Worm (Caenorhabditis elegans): Measurements from ENCODE around the gene T07G12.5.

DNA sequence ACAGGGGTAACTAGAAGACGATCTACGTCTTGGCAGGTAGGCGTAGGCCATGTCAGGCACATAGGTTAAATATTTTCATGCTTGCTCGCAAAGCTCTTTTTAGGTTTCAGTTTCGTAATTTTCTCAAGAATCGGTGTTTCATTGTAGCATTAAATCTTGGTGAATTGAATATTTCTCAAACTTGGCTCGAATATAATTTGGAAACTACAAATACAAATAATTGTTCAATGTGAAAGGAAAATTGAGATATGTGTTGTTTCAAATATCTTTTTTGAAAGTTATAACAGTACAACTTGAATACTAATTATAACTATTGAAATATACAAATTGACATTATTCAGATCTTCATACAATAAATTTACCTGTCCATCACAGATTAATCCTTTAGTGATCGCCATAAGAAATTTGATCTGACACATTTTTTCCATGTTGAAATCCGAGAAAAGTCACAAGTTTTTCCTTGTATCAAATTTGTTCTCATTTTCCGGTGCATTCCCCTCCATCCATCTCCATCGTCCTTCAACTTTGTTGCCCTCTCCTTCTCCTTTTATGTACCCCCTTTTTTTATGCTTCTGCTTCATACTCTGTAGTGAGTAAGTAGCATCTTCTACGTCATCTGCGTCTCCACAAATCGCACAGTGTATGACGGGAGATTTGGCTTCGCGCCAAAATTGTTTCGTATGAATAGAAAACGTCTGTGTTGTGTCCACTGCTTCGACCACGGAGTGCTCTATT is 20.7 kb downstream of the T07G12.5 start, which contains the start of gene C02F4.5:
- TF ChIP-seq lin-39 (tag; optimal IDR thresholded peaks at IDR 0.05) = no peak
- TF ChIP-seq nhr-237 (tag; optimal IDR thresholded peaks at IDR 0.05) = no peak
- no peak for TF ChIP-seq lin-15B (tag; optimal IDR thresholded peaks at IDR 0.05)
- no peak for TF ChIP-seq unc-62 (GFP tag; optimal IDR thresholded peaks at IDR 0.05)
- TF ChIP-seq lin-13 (GFP tag; optimal IDR thresholded peaks at IDR 0.05) = no peak
- TF ChIP-seq snpc-4 (tag; optimal IDR thresholded peaks at IDR 0.05) = no peak
- TF ChIP-seq dpl-1 (GFP tag; optimal IDR thresholded peaks at IDR 0.05) = no peak
- TF ChIP-seq nhr-90 (tag; optimal IDR thresholded peaks at IDR 0.05; ENCODE audit: poor library complexity) = no peak
- no peak for TF ChIP-seq skn-1 (tag; optimal IDR thresholded peaks at IDR 0.05)
